Fruit fly (Drosophila melanogaster): Measurements from ENCODE around the gene CG14421.

The CG14421 gene

dm6 chrX:2912581-2912980 lies 28.6 kb upstream of the CG14421 start (continued):
- TF ChIP-seq vvl (GFP tag; IDR thresholded peaks at IDR 0.05) (0 out of 2 replicates have a peak, but pooled peaks have one; percentile 34), Abd-B (GFP tag; optimal IDR thresholded peaks at IDR 0.05) (no peak), Kr (GFP tag; optimal IDR thresholded peaks at IDR 0.05) (no peak), Doc2 (GFP tag; IDR thresholded peaks at IDR 0.05) (no peak), mld (GFP tag; IDR thresholded peaks at IDR 0.05; ENCODE audit: partially characterized antibody) (no peak), unpg (GFP tag; optimal IDR thresholded peaks at IDR 0.05) (peak; percentile 36), CG11247 (GFP tag; IDR thresholded peaks at IDR 0.05) (no peak), Atf3 (GFP tag; optimal IDR thresholded peaks at IDR 0.05) (no peak), br (optimal IDR thresholded peaks at IDR 0.05) (no peak), Hey (tag; optimal IDR thresholded peaks at IDR 0.05) (no peak), Hmx (GFP tag; optimal IDR thresholded peaks at IDR 0.05) (no peak), B-H2 (GFP tag; optimal IDR thresholded peaks at IDR 0.05) (no peak), ranshi (GFP tag; IDR thresholded peaks at IDR 0.05) (no peak), CG14667 (GFP tag; IDR thresholded peaks at IDR 0.05) (no peak), tgo (GFP tag; IDR thresholded peaks at IDR 0.05) (no peak), ewg (GFP tag; optimal IDR thresholded peaks at IDR 0.05) (peak; percentile 4), CG3847 (GFP tag; IDR thresholded peaks at IDR 0.05) (no peak), CG30431 (GFP tag; optimal IDR thresholded peaks at IDR 0.05) (no peak), p53 (GFP tag; optimal IDR thresholded peaks at IDR 0.05) (no peak), CG10431 (GFP tag; optimal IDR thresholded peaks at IDR 0.05) (no peak), Dp (GFP tag; optimal IDR thresholded peaks at IDR 0.05) (no peak), al (GFP tag; IDR thresholded peaks at IDR 0.05) (no peak), CG15479 (GFP tag; optimal IDR thresholded peaks at IDR 0.05) (no peak), CG8924 (tag; optimal IDR thresholded peaks at IDR 0.05) (no peak), row (GFP tag; IDR thresholded peaks at IDR 0.05) (peak; percentile 56), crc (GFP tag; optimal IDR thresholded peaks at IDR 0.05) (no peak), CG31365 (tag; optimal IDR thresholded peaks at IDR 0.05) (no peak), ase (GFP tag; IDR thresholded peaks at IDR 0.05) (no peak), ara (GFP tag; IDR thresholded peaks at IDR 0.05) (no peak), chif (GFP tag; optimal IDR thresholded peaks at IDR 0.05) (no peak), sc (optimal IDR thresholded peaks at IDR 0.05) (no peak), sc (GFP tag; optimal IDR thresholded peaks at IDR 0.05) (no peak), Spps (tag; optimal IDR thresholded peaks at IDR 0.05) (no peak), Sox102F (GFP tag; optimal IDR thresholded peaks at IDR 0.05) (peak; percentile 29), tup (GFP tag; optimal IDR thresholded peaks at IDR 0.05) (no peak), ATbp (GFP tag; optimal IDR thresholded peaks at IDR 0.05) (peak; percentile 26), CG7839 (tag; optimal IDR thresholded peaks at IDR 0.05) (peak; percentile 37), crol (GFP tag; IDR thresholded peaks at IDR 0.05) (no peak; the same call in 1 of the 2 replicates), tin (GFP tag; optimal IDR thresholded peaks at IDR 0.05) (no peak), CG3065 (GFP tag; optimal IDR thresholded peaks at IDR 0.05) (no peak), CG10209 (GFP tag; optimal IDR thresholded peaks at IDR 0.05) (no peak), cas (GFP tag; IDR thresholded peaks at IDR 0.05) (no peak), CG17186 (GFP tag; optimal IDR thresholded peaks at IDR 0.05) (no peak), Camta (GFP tag; optimal IDR thresholded peaks at IDR 0.05) (no peak), ftz-f1 (GFP tag; optimal IDR thresholded peaks at IDR 0.05) (no peak), CG7357 (GFP tag; IDR thresholded peaks at IDR 0.05) (no peak), CG2129 (GFP tag; IDR thresholded peaks at IDR 0.05; ENCODE audit: partially characterized antibody) (no peak), D19A (tag; optimal IDR thresholded peaks at IDR 0.05) (no peak), lilli (GFP tag; optimal IDR thresholded peaks at IDR 0.05) (peak; percentile 5), HLH54F (GFP tag; optimal IDR thresholded peaks at IDR 0.05) (no peak), Hand (GFP tag; optimal IDR thresholded peaks at IDR 0.05) (peak; percentile 25), MESR4 (GFP tag; optimal IDR thresholded peaks at IDR 0.05) (no peak), CG10147 (GFP tag; optimal IDR thresholded peaks at IDR 0.05) (no peak)
